Worm (Caenorhabditis elegans): ENCODE data around the gene col-75.

- TF ChIP-seq mls-2 (tag; optimal IDR thresholded peaks at IDR 0.05) (no peak), hlh-1 (tag; optimal IDR thresholded peaks at IDR 0.05) (no peak), nhr-28 (tag; optimal IDR thresholded peaks at IDR 0.05) (no peak), lsy-2 (tag; optimal IDR thresholded peaks at IDR 0.05) (no peak), pha-4 (tag; optimal IDR thresholded peaks at IDR 0.05) (no peak), nhr-237 (tag; optimal IDR thresholded peaks at IDR 0.05) (no peak), bed-3 (GFP tag; optimal IDR thresholded peaks at IDR 0.05) (no peak)
Measured at ce11 chrII:6379038-6379563, 47.0 kb upstream of the col-75 start.
